Worm (Caenorhabditis elegans) whole organism, mixed stage, embryonic: Measurements from ENCODE around the gene srg-6.

Source experiments
- M03D4.4 ChIP-seq: sonication (generic microtip); optimal IDR thresholded peaks from 2 replicates; lab custom pipeline; 2017; ENCODE audit warnings: mild to moderate bottlenecking, missing genetic modification characterization, missing compliant biosample characterization
- bed-3 ChIP-seq: fragments of 200-800 bp; sonication (Bioruptor generic); optimal IDR thresholded peaks from 3 replicates; lab custom pipeline; 2018; ENCODE audit warnings: mild to moderate bottlenecking, missing genetic modification characterization, moderate library complexity, missing compliant biosample characterization
- blmp-1 ChIP-seq: fragments of 150-350 bp; optimal IDR thresholded peaks from 2 replicates; lab custom pipeline; 2014; ENCODE audit warnings: missing biosample characterization, missing genetic modification characterization
- ceh-39 ChIP-seq: fragments of 150-350 bp; optimal IDR thresholded peaks from 2 replicates; lab custom pipeline; 2014; ENCODE audit warnings: missing biosample characterization, missing genetic modification characterization
- ceh-43 ChIP-seq: fragments of 200-800 bp; sonication (Bioruptor generic); optimal IDR thresholded peaks from 2 replicates; lab custom pipeline; 2018; ENCODE audit warnings: mild to moderate bottlenecking, missing genetic modification characterization, moderate library complexity, missing compliant biosample characterization
- ceh-83 ChIP-seq: fragments of 200-800 bp; sonication (Bioruptor generic); optimal IDR thresholded peaks from 2 replicates; lab custom pipeline; 2018; ENCODE audit warnings: mild to moderate bottlenecking, missing genetic modification characterization, missing compliant biosample characterization
- ces-1 ChIP-seq: fragments of 150-350 bp; optimal IDR thresholded peaks from 2 replicates; lab custom pipeline; 2014; ENCODE audit warnings: missing biosample characterization, missing genetic modification reagents, missing genetic modification characterization
- cnd-1 ChIP-seq: fragments of 200-800 bp; sonication (Bioruptor generic); optimal IDR thresholded peaks from 2 replicates; lab custom pipeline; 2018; ENCODE audit warnings: mild to moderate bottlenecking, missing genetic modification characterization, missing compliant biosample characterization
- drap-1 ChIP-seq: fragments of 200-800 bp; sonication (Bioruptor generic); optimal IDR thresholded peaks from 3 replicates; lab custom pipeline; 2018; ENCODE audit warnings: mild to moderate bottlenecking, missing genetic modification characterization, missing compliant biosample characterization
- elt-1 ChIP-seq: sonication (generic microtip); optimal IDR thresholded peaks from 2 replicates; lab custom pipeline; 2017; ENCODE audit warnings: missing genetic modification characterization, mild to moderate bottlenecking, missing compliant biosample characterization, antibody characterized with exemption, moderate library complexity, borderline replicate concordance; ENCODE audit not compliant: insufficient read depth
- elt-3 ChIP-seq: fragments of 150-350 bp; optimal IDR thresholded peaks from 2 replicates; lab custom pipeline; 2014; ENCODE audit warnings: missing biosample characterization, missing genetic modification characterization
- flh-1 ChIP-seq: fragments of 200-800 bp; sonication (Bioruptor generic); optimal IDR thresholded peaks from 2 replicates; lab custom pipeline; 2018; ENCODE audit warnings: mild to moderate bottlenecking, missing genetic modification characterization, moderate library complexity, missing compliant biosample characterization
- ham-2 ChIP-seq: fragments of 200-800 bp; sonication (Bioruptor generic); optimal IDR thresholded peaks from 2 replicates; lab custom pipeline; 2018; ENCODE audit warnings: mild to moderate bottlenecking, missing genetic modification characterization, missing compliant biosample characterization
- hlh-1 ChIP-seq: fragments of 150-350 bp; optimal IDR thresholded peaks from 2 replicates; lab custom pipeline; 2014; ENCODE audit warnings: missing biosample characterization, missing genetic modification reagents, missing genetic modification characterization
- lin-13 ChIP-seq: fragments of 150-350 bp; optimal IDR thresholded peaks from 2 replicates; lab custom pipeline; 2014; ENCODE audit warnings: missing biosample characterization, missing genetic modification characterization
- mab-5 ChIP-seq: fragments of 150-350 bp; optimal IDR thresholded peaks from 2 replicates; lab custom pipeline; 2014; ENCODE audit warnings: missing biosample characterization, missing genetic modification characterization
- mep-1 ChIP-seq: fragments of 150-350 bp; optimal IDR thresholded peaks from 2 replicates; lab custom pipeline; 2017; ENCODE audit warnings: missing biosample characterization, missing genetic modification reagents, missing genetic modification characterization, inconsistent platforms
- nhr-12 ChIP-seq: fragments of 150-350 bp; optimal IDR thresholded peaks from 2 replicates; lab custom pipeline; 2014; ENCODE audit warnings: missing biosample characterization, missing genetic modification characterization
- nhr-2 ChIP-seq: fragments of 150-350 bp; optimal IDR thresholded peaks from 2 replicates; lab custom pipeline; 2014; ENCODE audit warnings: missing biosample characterization, missing genetic modification characterization
- nhr-237 ChIP-seq: fragments of 150-350 bp; optimal IDR thresholded peaks from 2 replicates; lab custom pipeline; 2014; ENCODE audit warnings: missing biosample characterization, missing genetic modification characterization
- nhr-28 ChIP-seq: fragments of 150-350 bp; optimal IDR thresholded peaks from 2 replicates; lab custom pipeline; 2014; ENCODE audit warnings: missing biosample characterization, missing genetic modification characterization
- nhr-76 ChIP-seq: sonication (generic microtip); optimal IDR thresholded peaks from 2 replicates; lab custom pipeline; 2017; ENCODE audit warnings: missing biosample characterization, missing genetic modification characterization
- pha-4 ChIP-seq: fragments of 150-350 bp; optimal IDR thresholded peaks from 2 replicates; lab custom pipeline; 2018; ENCODE audit warnings: missing biosample characterization, missing genetic modification reagents, missing genetic modification characterization
- sem-2 ChIP-seq: fragments of 200-800 bp; sonication (Bioruptor generic); optimal IDR thresholded peaks from 2 replicates; lab custom pipeline; 2018; ENCODE audit warnings: mild to moderate bottlenecking, missing genetic modification characterization, missing compliant biosample characterization
- snpc-4 ChIP-seq: fragments of 150-350 bp; optimal IDR thresholded peaks from 2 replicates; lab custom pipeline; 2014; ENCODE audit warnings: missing biosample characterization, missing genetic modification characterization
- sptf-1 ChIP-seq: sonication (generic microtip); optimal IDR thresholded peaks from 2 replicates; lab custom pipeline; 2017; ENCODE audit warnings: mild to moderate bottlenecking, missing genetic modification characterization, moderate library complexity, missing compliant biosample characterization
- tbx-8 ChIP-seq: fragments of 200-800 bp; sonication (Bioruptor generic); optimal IDR thresholded peaks from 2 replicates; lab custom pipeline; 2018; ENCODE audit warnings: mild to moderate bottlenecking, missing genetic modification characterization, moderate library complexity, missing compliant biosample characterization
- unc-120 ChIP-seq: sonication (generic microtip); optimal IDR thresholded peaks from 2 replicates; lab custom pipeline; 2017; ENCODE audit warnings: missing genetic modification characterization, missing compliant biosample characterization; ENCODE audit not compliant: poor library complexity, severe bottlenecking
- unc-39 ChIP-seq: fragments of 150-350 bp; optimal IDR thresholded peaks from 2 replicates; lab custom pipeline; 2014; ENCODE audit warnings: missing biosample characterization, missing genetic modification characterization
- unc-62 ChIP-seq: fragments of 150-350 bp; optimal IDR thresholded peaks from 2 replicates; lab custom pipeline; 2014; ENCODE audit warnings: missing biosample characterization, missing genetic modification reagents, missing genetic modification characterization
- zip-8 ChIP-seq: fragments of 150-350 bp; optimal IDR thresholded peaks from 2 replicates; lab custom pipeline; 2014; ENCODE audit warnings: missing biosample characterization, missing genetic modification characterization
- ztf-11 ChIP-seq: fragments of 150-350 bp; optimal IDR thresholded peaks from 2 replicates; lab custom pipeline; 2014; ENCODE audit warnings: missing biosample characterization, missing genetic modification characterization

Gene srg-6

ce11 chrIII:6240528-6240927 is 25.3 kb downstream of the srg-6 start, which contains the start of gene T12A2.3:
TSS of gene T12A2.3 (plus strand) at chrIII:6240828.
- TF ChIP-seq nhr-2 (no peak), M03D4.4 (tag; lab: Kevin White, UChicago) (no peak), nhr-12 (tag; lab: Kevin White, UChicago) (no peak), hlh-1 (no peak), snpc-4 (tag; lab: Kevin White, UChicago) (no peak), elt-1 (no peak), ceh-43 (GFP tag; lab: Kevin White, UChicago) (no peak), cnd-1 (no peak), elt-3 (tag; lab: Kevin White, UChicago) (no peak), nhr-237 (tag; lab: Kevin White, UChicago) (no peak), unc-120 (tag; lab: Kevin White, UChicago) (no peak), flh-1 (no peak), mep-1 (tag; lab: Kevin White, UChicago) (no peak), tbx-8 (no peak), unc-39 (tag; lab: Kevin White, UChicago) (no peak), drap-1 (GFP tag; lab: Kevin White, UChicago) (no peak), pha-4 (tag; lab: Kevin White, UChicago) (no peak), sptf-1 (tag; lab: Kevin White, UChicago) (no peak), nhr-76 (tag; lab: Kevin White, UChicago) (no peak), ceh-83 (GFP tag; lab: Kevin White, UChicago) (no peak)

ce11 chrIII:6236649-6237048 is 29.2 kb downstream of the srg-6 start, which contains the start of gene T12A2.21:
TSS of gene T12A2.21 (minus strand) at chrIII:6236749.
- TF ChIP-seq flh-1, result no peak

- TF ChIP-seq elt-3 (tag; lab: Kevin White, UChicago), result peak; percentile 60
- no peak for TF ChIP-seq mab-5 (tag; lab: Kevin White, UChicago)
Measured at ce11 chrIII:6231880-6232279, 33.9 kb downstream of the srg-6 start.

- TF ChIP-seq mab-5 (tag; lab: Kevin White, UChicago), result no peak
- TF ChIP-seq mep-1 (tag; lab: Kevin White, UChicago), result no peak
- no peak for TF ChIP-seq bed-3 (GFP tag; lab: Kevin White, UChicago)
- TF ChIP-seq cnd-1, result no peak
- TF ChIP-seq hlh-1, result no peak
- no peak for TF ChIP-seq ceh-43 (GFP tag; lab: Kevin White, UChicago)
- no peak for TF ChIP-seq unc-62
- TF ChIP-seq elt-3 (tag; lab: Kevin White, UChicago), result no peak
- TF ChIP-seq drap-1 (GFP tag; lab: Kevin White, UChicago), result no peak
- TF ChIP-seq elt-1, result no peak
- no peak for TF ChIP-seq sem-2
- TF ChIP-seq unc-120 (tag; lab: Kevin White, UChicago), result no peak
- TF ChIP-seq nhr-2, result no peak
- TF ChIP-seq ceh-39 (tag; lab: Kevin White, UChicago), result no peak
- TF ChIP-seq lin-13 (tag; lab: Kevin White, UChicago), result no peak
- no peak for TF ChIP-seq ham-2
- TF ChIP-seq ces-1, result no peak
- TF ChIP-seq, all 35 proteins: peak for 0
Measured at ce11 chrIII:6230870-6231269, 34.9 kb downstream of the srg-6 start, which contains the start of gene esyt-2. TSS of gene esyt-2 (minus strand) at chrIII:6230970.

- no peak for TF ChIP-seq zip-8 (tag; lab: Kevin White, UChicago)
- no peak for TF ChIP-seq blmp-1 (tag; lab: Kevin White, UChicago)
- TF ChIP-seq ceh-39 (tag; lab: Kevin White, UChicago), result no peak
- TF ChIP-seq pha-4 (tag; lab: Kevin White, UChicago), result no peak
- TF ChIP-seq M03D4.4 (tag; lab: Kevin White, UChicago), result no peak
- no peak for TF ChIP-seq flh-1
- no peak for TF ChIP-seq ztf-11 (tag; lab: Kevin White, UChicago)
- TF ChIP-seq nhr-28, result no peak
Measured at ce11 chrIII:6221403-6221802, 44.4 kb downstream of the srg-6 start.
